Worm (Caenorhabditis elegans) whole organism, L4 larva: ENCODE results near the gene srw-68.
A peak's percentile ranks its signal among the peaks of the same experiment; 100 is the strongest.

Experiments used
- D1046.2 ChIP-seq: fragments of 200-800 bp; sonication (Bioruptor generic); IDR thresholded peaks from 2 replicates; pipeline ENCODE4 v1.3.6; 2022; ENCODE audit warnings: missing genetic modification characterization, missing compliant biosample characterization
- ama-1 ChIP-seq: fragments of 150-350 bp; optimal IDR thresholded peaks from 2 replicates; lab custom pipeline; 2014; ENCODE audit warnings: inconsistent platforms, mixed read lengths
- ceh-20 ChIP-seq: fragments of 200-800 bp; sonication (Bioruptor generic); IDR thresholded peaks from 2 replicates; pipeline ENCODE4 v1.3.6; 2022; ENCODE audit warnings: missing genetic modification reagents, missing genetic modification characterization, missing compliant biosample characterization
- nhr-48 ChIP-seq: sonication (generic microtip); optimal IDR thresholded peaks from 2 replicates; lab custom pipeline; 2016; ENCODE audit warnings: mild to moderate bottlenecking, missing genetic modification characterization, missing compliant biosample characterization
- pha-4 ChIP-seq, 2 experiments: fragments of 150-350 bp in 1 of 2; fragments of 200-800 bp in 1 of 2; sonication (Bioruptor generic) in 1 of 2; IDR thresholded peaks in 1 of 2; optimal IDR thresholded peaks in 1 of 2; 2 replicates each; pipeline versions ENCODE4 v1.3.6 to Lab custom; 2014 to 2022; ENCODE audit warnings: missing genetic modification characterization in 2 of 2, missing genetic modification reagents in 2 of 2, missing biosample characterization in 1 of 2, missing compliant biosample characterization in 1 of 2
- set-16 ChIP-seq: fragments of 200-800 bp; sonication (Bioruptor generic); IDR thresholded peaks from 2 replicates; pipeline ENCODE4 v1.3.6; 2022; ENCODE audit warnings: missing genetic modification reagents, missing genetic modification characterization, missing compliant biosample characterization
- zfp-2 ChIP-seq: sonication (generic microtip); optimal IDR thresholded peaks from 2 replicates; lab custom pipeline; 2016; ENCODE audit warnings: mild to moderate bottlenecking, missing genetic modification characterization, missing compliant biosample characterization

DNA sequence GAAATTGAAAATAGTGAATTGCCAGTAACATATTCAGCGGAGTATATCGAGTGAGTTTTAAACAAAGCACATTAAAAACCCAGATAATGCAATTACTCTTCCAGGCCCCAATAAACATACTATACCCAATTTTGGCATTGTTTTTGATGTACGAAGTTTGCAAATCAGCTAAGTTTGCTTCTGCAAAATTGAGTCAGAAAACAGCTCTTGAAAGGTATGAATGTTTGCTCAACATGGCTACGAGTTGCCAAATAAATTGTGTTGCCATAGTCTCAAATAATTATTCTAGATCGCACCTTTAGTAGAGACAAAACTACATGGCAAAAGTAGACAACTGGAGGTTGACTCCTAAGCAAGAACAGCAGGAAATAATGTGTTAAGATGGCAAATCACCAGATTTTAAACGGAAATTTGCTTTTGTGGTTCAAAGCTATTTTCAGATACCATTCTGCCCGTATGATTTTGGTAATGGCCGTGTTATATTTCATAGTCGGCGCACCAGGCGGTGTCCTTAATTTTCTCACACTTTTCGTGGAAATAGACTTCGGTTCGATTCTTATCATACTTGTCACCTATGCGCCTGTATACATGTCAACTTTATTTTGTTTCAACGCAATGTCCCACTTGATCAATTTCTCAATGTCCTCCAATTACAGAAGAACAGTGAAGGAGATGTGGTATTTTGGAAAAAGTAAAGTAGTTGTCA, 6.1 kb upstream of the srw-68 start:
- TF ChIP-seq set-16 (no peak), pha-4 (GFP tag; IDR thresholded peaks at IDR 0.05; lab: Robert Waterston, UW) (peak; percentile 39; the same call in 1 of the 2 replicates), pha-4 (tag; optimal IDR thresholded peaks at IDR 0.05; lab: Kevin White, UChicago) (no peak), D1046.2 (no peak), nhr-48 (peak; percentile 32), zfp-2 (tag; lab: Kevin White, UChicago) (no peak), ceh-20 (GFP tag; lab: Robert Waterston, UW) (no peak), ama-1 (lab: Kevin White, UChicago) (peak; percentile 73)
